Worm (Caenorhabditis elegans) whole organism, young adult: Measurements from ENCODE around the gene set-3.

Source experiments
- B0261.1 ChIP-seq: sonication (generic microtip); optimal IDR thresholded peaks from 2 replicates; lab custom pipeline; 2016; ENCODE audit warnings: mild to moderate bottlenecking, missing genetic modification characterization, moderate library complexity, missing compliant biosample characterization
- C17E4.6 ChIP-seq: fragments of 200-800 bp; sonication (Bioruptor generic); IDR thresholded peaks from 2 replicates; pipeline ENCODE4 v1.3.6; 2022; ENCODE audit warnings: missing genetic modification reagents, missing genetic modification characterization, missing compliant biosample characterization
- T26A5.8 ChIP-seq: sonication (generic microtip); optimal IDR thresholded peaks from 2 replicates; lab custom pipeline; 2016; ENCODE audit warnings: missing genetic modification characterization, missing compliant biosample characterization
- mes-4 ChIP-seq: sonication (generic microtip); optimal IDR thresholded peaks from 2 replicates; lab custom pipeline; 2016; ENCODE audit warnings: missing genotype, missing genetic modification characterization, missing compliant biosample characterization
- mxl-1 ChIP-seq: sonication (generic microtip); optimal IDR thresholded peaks from 2 replicates; lab custom pipeline; 2016; ENCODE audit warnings: missing genetic modification characterization, missing compliant biosample characterization

- TF ChIP-seq C17E4.6 (GFP tag; lab: Robert Waterston, UW) = no peak
- TF ChIP-seq T26A5.8 = no peak
- no peak for TF ChIP-seq mes-4 (tag; lab: Kevin White, UChicago)
- no peak for TF ChIP-seq B0261.1
- no peak for TF ChIP-seq mxl-1 (tag; lab: Kevin White, UChicago)
Measured at ce11 chrIII:9651871-9652270, 42.5 kb downstream of the set-3 start, which contains the start of gene C15H7.3.
